Fruit fly (Drosophila melanogaster): ENCODE measurements around the gene Smr.

DNA sequence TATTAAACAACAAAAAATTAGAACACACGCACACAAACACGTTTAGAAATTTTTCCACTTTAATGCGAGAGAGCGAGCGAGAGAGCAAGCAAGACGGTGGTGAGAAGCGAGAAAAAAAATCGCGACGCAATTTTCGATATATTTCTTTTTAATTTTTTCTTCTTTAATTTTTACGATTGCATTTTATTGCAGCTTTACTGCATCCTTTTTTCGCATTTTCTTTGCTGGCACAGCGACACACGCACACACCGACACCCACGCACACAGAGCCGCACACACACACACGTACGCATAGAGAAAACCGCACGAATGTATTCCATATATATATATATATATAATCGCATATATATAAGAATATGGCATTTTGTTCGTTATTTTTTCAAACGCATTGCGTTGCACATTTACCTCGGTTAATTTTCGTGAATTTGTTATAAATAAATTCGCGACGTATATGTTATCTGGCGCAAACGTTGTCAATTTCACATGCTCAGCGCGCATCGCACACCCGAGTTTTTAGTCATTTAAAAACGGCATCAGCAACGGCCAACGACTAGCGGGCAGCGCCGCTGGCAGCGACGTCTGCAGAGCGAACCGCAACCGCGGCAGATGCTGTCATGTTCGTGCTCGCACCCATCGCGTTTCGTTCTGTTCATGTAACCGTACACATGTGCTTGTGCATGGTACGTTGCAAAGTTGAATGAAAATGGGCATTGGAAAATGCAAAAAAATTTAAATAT is at the start of gene Smr:
- TF ChIP-seq pan (optimal IDR thresholded peaks at IDR 0.05), result no peak
- TF ChIP-seq CG8478 (optimal IDR thresholded peaks at IDR 0.05), result no peak
